Worm (Caenorhabditis elegans) whole organism, late embryonic: ENCODE data around the gene F17C8.3.

Experiments
- C38D4.7 ChIP-seq: fragments of 200-800 bp; sonication (Bioruptor generic); optimal IDR thresholded peaks from 2 replicates; lab custom pipeline; 2018; ENCODE audit warnings: mild to moderate bottlenecking, missing genetic modification characterization, moderate library complexity, missing compliant biosample characterization
- F13H6.1 ChIP-seq: sonication (generic microtip); optimal IDR thresholded peaks from 2 replicates; lab custom pipeline; 2016; ENCODE audit warnings: missing genetic modification characterization, missing compliant biosample characterization
- Y22D7AL.16 ChIP-seq: sonication (generic microtip); optimal IDR thresholded peaks from 2 replicates; lab custom pipeline; 2016; ENCODE audit warnings: missing genetic modification characterization, missing compliant biosample characterization
- ahr-1 ChIP-seq: sonication (generic microtip); optimal IDR thresholded peaks from 2 replicates; lab custom pipeline; 2016; ENCODE audit warnings: missing genetic modification characterization, missing compliant biosample characterization
- ama-1 ChIP-seq: fragments of 150-350 bp; optimal IDR thresholded peaks from 2 replicates; lab custom pipeline; 2014
- ceh-14 ChIP-seq: sonication (generic microtip); optimal IDR thresholded peaks from 2 replicates; lab custom pipeline; 2016; ENCODE audit warnings: missing genotype, missing genetic modification characterization, missing compliant biosample characterization
- ceh-18 ChIP-seq: sonication (generic microtip); optimal IDR thresholded peaks from 2 replicates; lab custom pipeline; 2016; ENCODE audit warnings: missing genetic modification characterization, missing compliant biosample characterization
- ceh-19 ChIP-seq: fragments of 200-800 bp; sonication (Bioruptor generic); optimal IDR thresholded peaks from 2 replicates; lab custom pipeline; 2018; ENCODE audit warnings: mild to moderate bottlenecking, missing genetic modification characterization, missing compliant biosample characterization
- ceh-30 ChIP-seq: fragments of 150-350 bp; optimal IDR thresholded peaks from 2 replicates; lab custom pipeline; 2014; ENCODE audit warnings: missing biosample characterization, missing genetic modification characterization
- ceh-31 ChIP-seq: sonication (generic microtip); optimal IDR thresholded peaks from 2 replicates; lab custom pipeline; 2016; ENCODE audit warnings: missing genetic modification characterization, missing compliant biosample characterization
- ceh-6 ChIP-seq: fragments of 200-800 bp; sonication (Bioruptor generic); optimal IDR thresholded peaks from 2 replicates; lab custom pipeline; 2018; ENCODE audit warnings: mild to moderate bottlenecking, missing genetic modification characterization, missing compliant biosample characterization
- ceh-9 ChIP-seq: sonication (generic microtip); optimal IDR thresholded peaks from 2 replicates; lab custom pipeline; 2016; ENCODE audit warnings: mild to moderate bottlenecking, missing genetic modification characterization, inconsistent platforms, missing compliant biosample characterization
- che-1 ChIP-seq: sonication (generic microtip); optimal IDR thresholded peaks from 2 replicates; lab custom pipeline; 2016; ENCODE audit warnings: mild to moderate bottlenecking, missing genetic modification characterization, missing compliant biosample characterization
- dmd-4 ChIP-seq: sonication (generic microtip); optimal IDR thresholded peaks from 2 replicates; lab custom pipeline; 2016; ENCODE audit warnings: borderline replicate concordance, missing genetic modification characterization, missing compliant biosample characterization
- dve-1 ChIP-seq: sonication (generic microtip); optimal IDR thresholded peaks from 2 replicates; lab custom pipeline; 2017; ENCODE audit warnings: antibody characterized with exemption, mild to moderate bottlenecking, missing genetic modification characterization, missing compliant biosample characterization
- fax-1 ChIP-seq: sonication (generic microtip); optimal IDR thresholded peaks from 2 replicates; lab custom pipeline; 2016; ENCODE audit warnings: missing genotype, missing genetic modification characterization, missing compliant biosample characterization
- fkh-10 ChIP-seq: fragments of 150-350 bp; optimal IDR thresholded peaks from 2 replicates; lab custom pipeline; 2014; ENCODE audit warnings: missing biosample characterization, missing genetic modification reagents, missing genetic modification characterization
- fkh-6 ChIP-seq: sonication (generic microtip); optimal IDR thresholded peaks from 2 replicates; lab custom pipeline; 2016; ENCODE audit warnings: missing genetic modification characterization, missing compliant biosample characterization
- hlh-15 ChIP-seq: sonication (generic microtip); optimal IDR thresholded peaks from 2 replicates; lab custom pipeline; 2016; ENCODE audit warnings: missing genetic modification characterization, missing compliant biosample characterization
- hlh-30 ChIP-seq: sonication (generic microtip); optimal IDR thresholded peaks from 2 replicates; lab custom pipeline; 2017; ENCODE audit warnings: antibody characterized with exemption, missing genetic modification characterization, missing compliant biosample characterization; ENCODE audit not compliant: insufficient read depth
- hlh-6 ChIP-seq: sonication (generic microtip); optimal IDR thresholded peaks from 2 replicates; lab custom pipeline; 2016; ENCODE audit warnings: missing genotype, missing genetic modification characterization, missing compliant biosample characterization
- hlh-8 ChIP-seq: sonication (generic microtip); optimal IDR thresholded peaks from 2 replicates; lab custom pipeline; 2016; ENCODE audit warnings: missing genotype, missing genetic modification characterization, missing compliant biosample characterization
- lim-6 ChIP-seq: sonication (generic microtip); optimal IDR thresholded peaks from 2 replicates; lab custom pipeline; 2016; ENCODE audit warnings: missing genetic modification characterization, missing compliant biosample characterization
- lin-11 ChIP-seq: fragments of 200-800 bp; sonication (Bioruptor generic); optimal IDR thresholded peaks from 2 replicates; lab custom pipeline; 2018; ENCODE audit warnings: mild to moderate bottlenecking, missing genetic modification characterization, missing compliant biosample characterization
- mec-3 ChIP-seq: sonication (generic microtip); optimal IDR thresholded peaks from 2 replicates; lab custom pipeline; 2016; ENCODE audit warnings: borderline replicate concordance, missing genetic modification characterization, missing compliant biosample characterization
- npax-4 ChIP-seq: sonication (generic microtip); optimal IDR thresholded peaks from 2 replicates; lab custom pipeline; 2016; ENCODE audit warnings: missing genetic modification characterization, missing compliant biosample characterization
- pha-2 ChIP-seq: sonication (generic microtip); optimal IDR thresholded peaks from 2 replicates; lab custom pipeline; 2017; ENCODE audit warnings: mild to moderate bottlenecking, missing genetic modification characterization, missing compliant biosample characterization
- pros-1 ChIP-seq: fragments of 150-350 bp; optimal IDR thresholded peaks from 2 replicates; lab custom pipeline; 2014; ENCODE audit warnings: missing biosample characterization, missing genetic modification reagents, missing genetic modification characterization
- ref-2 ChIP-seq: sonication (generic microtip); optimal IDR thresholded peaks from 2 replicates; lab custom pipeline; 2016; ENCODE audit warnings: missing genetic modification characterization, missing compliant biosample characterization
- sdc-2 ChIP-seq: sonication (generic microtip); optimal IDR thresholded peaks from 2 replicates; lab custom pipeline; 2016; ENCODE audit warnings: missing genotype, missing genetic modification characterization, missing compliant biosample characterization
- sox-2 ChIP-seq: fragments of 200-800 bp; sonication (Bioruptor generic); IDR thresholded peaks from 2 replicates; pipeline ENCODE4 v1.3.6; 2022; ENCODE audit warnings: missing genetic modification reagents, missing genetic modification characterization, missing compliant biosample characterization
- sox-4 ChIP-seq: sonication (generic microtip); optimal IDR thresholded peaks from 2 replicates; lab custom pipeline; 2017; ENCODE audit warnings: mild to moderate bottlenecking, missing genetic modification characterization, inconsistent platforms, missing compliant biosample characterization
- tbx-2 ChIP-seq: sonication (generic microtip); optimal IDR thresholded peaks from 2 replicates; lab custom pipeline; 2016; ENCODE audit warnings: missing genetic modification characterization, missing compliant biosample characterization
- ttx-3 ChIP-seq: sonication (generic microtip); optimal IDR thresholded peaks from 2 replicates; lab custom pipeline; 2016; ENCODE audit warnings: missing genetic modification reagents, missing genetic modification characterization, missing compliant biosample characterization
- unc-55 ChIP-seq: sonication (generic microtip); optimal IDR thresholded peaks from 2 replicates; lab custom pipeline; 2017; ENCODE audit warnings: missing biosample characterization, missing genetic modification reagents, missing genetic modification characterization
- unc-86 ChIP-seq: sonication (generic microtip); optimal IDR thresholded peaks from 2 replicates; lab custom pipeline; 2016; ENCODE audit warnings: missing genetic modification characterization, missing compliant biosample characterization
- zip-5 ChIP-seq: sonication (generic microtip); optimal IDR thresholded peaks from 2 replicates; lab custom pipeline; 2016; ENCODE audit warnings: missing genetic modification characterization, missing compliant biosample characterization
- ztf-16 ChIP-seq: sonication (generic microtip); optimal IDR thresholded peaks from 2 replicates; lab custom pipeline; 2017; ENCODE audit warnings: missing genetic modification characterization, missing compliant biosample characterization

F17C8.3 gene

ce11 chrIII:4756983-4757382, 25.2 kb downstream of the F17C8.3 start, which contains the start of gene fbxl-2 (continued):
- TF ChIP-seq lim-6 (peak; percentile 58), sox-2 (no peak; the same call in 1 of the 2 replicates), zip-5 (tag; lab: Kevin White, UChicago) (no peak), ceh-19 (GFP tag; lab: Kevin White, UChicago) (peak; percentile 17), lin-11 (peak; percentile 52), npax-4 (tag; lab: Kevin White, UChicago) (no peak), fax-1 (tag; lab: Kevin White, UChicago) (peak; percentile 16), fkh-6 (peak; percentile 40), tbx-2 (tag; lab: Kevin White, UChicago) (peak; percentile 71), Y22D7AL.16 (tag; lab: Kevin White, UChicago) (no peak), pha-2 (tag; lab: Kevin White, UChicago) (peak; percentile 72), sdc-2 (tag; lab: Kevin White, UChicago) (peak; percentile 61), ttx-3 (tag; lab: Kevin White, UChicago) (peak; percentile 39), ref-2 (tag; lab: Kevin White, UChicago) (peak; percentile 86), ceh-6 (GFP tag; lab: Kevin White, UChicago) (peak; percentile 71), ceh-18 (tag; lab: Kevin White, UChicago) (peak; percentile 90), F13H6.1 (peak; percentile 53), ceh-30 (tag; lab: Kevin White, UChicago) (peak; percentile 85), che-1 (tag; lab: Kevin White, UChicago) (peak; percentile 48), dve-1 (tag; lab: Kevin White, UChicago) (peak; percentile 89), hlh-15 (tag; lab: Kevin White, UChicago) (no peak), hlh-6 (tag; lab: Kevin White, UChicago) (peak; percentile 59)

- TF ChIP-seq dmd-4 (no peak), mec-3 (tag; lab: Kevin White, UChicago) (peak; percentile 20)
Observed at ce11 chrIII:4762846-4763245, 31.1 kb downstream of the F17C8.3 start.

ce11 chrIII:4763509-4763908, 31.8 kb downstream of the F17C8.3 start, which contains the start of gene B0393.4:
B0393.4 (minus strand) TSS chrIII:4763609.
- TF ChIP-seq unc-55 (no peak), zip-5 (tag; lab: Kevin White, UChicago) (no peak), ahr-1 (tag; lab: Kevin White, UChicago) (no peak), ceh-31 (no peak), pros-1 (tag; lab: Kevin White, UChicago) (no peak), hlh-8 (tag; lab: Kevin White, UChicago) (no peak), sox-4 (tag; lab: Kevin White, UChicago) (no peak), ttx-3 (tag; lab: Kevin White, UChicago) (no peak), ztf-16 (tag; lab: Kevin White, UChicago) (no peak), ceh-14 (no peak), unc-86 (tag; lab: Kevin White, UChicago) (no peak), fkh-6 (no peak)

- no peak for TF ChIP-seq C38D4.7 (GFP tag; lab: Kevin White, UChicago)
- TF ChIP-seq hlh-8 (tag; lab: Kevin White, UChicago): no peak
- TF ChIP-seq ama-1 (lab: Kevin White, UChicago): no peak
- TF ChIP-seq fkh-10 (GFP tag; lab: Kevin White, UChicago): no peak
- TF ChIP-seq npax-4 (tag; lab: Kevin White, UChicago): no peak
- TF ChIP-seq ceh-18 (tag; lab: Kevin White, UChicago): no peak
- TF ChIP-seq unc-55: no peak
- TF ChIP-seq ceh-9 (tag; lab: Kevin White, UChicago): no peak
- TF ChIP-seq zip-5 (tag; lab: Kevin White, UChicago): no peak
- no peak for TF ChIP-seq hlh-30 (tag; lab: Kevin White, UChicago)
- no peak for TF ChIP-seq tbx-2 (tag; lab: Kevin White, UChicago)
Observed at ce11 chrIII:4765474-4765873, 33.7 kb downstream of the F17C8.3 start, which contains the start of gene B0393.5. B0393.5 (plus strand) TSS chrIII:4765774.
